Worm (Caenorhabditis elegans): ENCODE results near the gene pdf-1.

- TF ChIP-seq ama-1 (optimal IDR thresholded peaks at IDR 0.05) (no peak), sdz-12 (GFP tag; optimal IDR thresholded peaks at IDR 0.05) (no peak), gei-8 (GFP tag; optimal IDR thresholded peaks at IDR 0.05) (no peak), lim-7 (GFP tag; IDR thresholded peaks at IDR 0.05) (no peak), snpc-4 (tag; optimal IDR thresholded peaks at IDR 0.05) (no peak), ces-1 (GFP tag; optimal IDR thresholded peaks at IDR 0.05) (no peak), aly-2 (tag; optimal IDR thresholded peaks at IDR 0.05) (no peak), nhr-41 (GFP tag; IDR thresholded peaks at IDR 0.05) (no peak), nhr-237 (tag; optimal IDR thresholded peaks at IDR 0.05) (no peak), lin-13 (GFP tag; optimal IDR thresholded peaks at IDR 0.05) (no peak), unc-130 (GFP tag; optimal IDR thresholded peaks at IDR 0.05) (no peak)
These were observed 9.0 kb downstream of the pdf-1 start, which contains the start of the genes brc-2 and T07E3.3 for ce11 chrIII:6903056-6903977.

Measured in whole organism, L4 larva.